Fruit fly (Drosophila melanogaster) whole organism, embryonic: ENCODE measurements around the gene dj-1beta.
A peak's percentile ranks its signal among the peaks of the same experiment; 100 is the strongest.

Source experiments
- Aef1 ChIP-seq: fragments of 200-800 bp; sonication (Bioruptor generic); IDR thresholded peaks from 3 replicates; pipeline ENCODE4 v1.3.6; 2022; ENCODE audit warnings: missing biosample characterization, missing genetic modification characterization
- Awh ChIP-seq: fragments of 200-800 bp; sonication (Bioruptor generic); IDR thresholded peaks from 2 replicates; pipeline ENCODE4, ENCODE4 v1.3.6; 2022; ENCODE audit warnings: missing biosample characterization, missing genetic modification characterization
- B-H1 ChIP-seq: fragments of 200-800 bp; sonication (Bioruptor generic); IDR thresholded peaks from 3 replicates; pipeline ENCODE4 v1.3.6; 2022; ENCODE audit warnings: missing biosample characterization, missing genetic modification characterization
- CG10979 ChIP-seq: fragments of 200-800 bp; sonication (Bioruptor generic); optimal IDR thresholded peaks from 2 replicates; lab custom pipeline; 2018; ENCODE audit warnings: missing biosample characterization, mild to moderate bottlenecking, missing genetic modification characterization, moderate library complexity
- CG12769 ChIP-seq: fragments of 200-800 bp; sonication (Bioruptor generic); optimal IDR thresholded peaks from 2 replicates; lab custom pipeline; 2019; ENCODE audit warnings: missing biosample characterization, mild to moderate bottlenecking, missing genetic modification characterization, moderate library complexity
- CG13775 ChIP-seq: fragments of 200-800 bp; sonication (Bioruptor generic); optimal IDR thresholded peaks from 3 replicates; lab custom pipeline; 2017; ENCODE audit warnings: missing biosample characterization, mild to moderate bottlenecking, missing genetic modification characterization
- CG1603 ChIP-seq: fragments of 200-800 bp; sonication (Bioruptor generic); optimal IDR thresholded peaks from 2 replicates; lab custom pipeline; 2019; ENCODE audit warnings: missing biosample characterization, mild to moderate bottlenecking, missing genetic modification characterization, moderate library complexity
- CG17359 ChIP-seq: fragments of 200-800 bp; sonication (Bioruptor generic); optimal IDR thresholded peaks from 3 replicates; lab custom pipeline; 2018; ENCODE audit warnings: missing biosample characterization, mild to moderate bottlenecking, missing genetic modification characterization, moderate library complexity
- CG18764 ChIP-seq: fragments of 200-800 bp; sonication (Bioruptor generic); optimal IDR thresholded peaks from 3 replicates; lab custom pipeline; 2016; ENCODE audit warnings: missing biosample characterization, missing genetic modification characterization
- CG2202 ChIP-seq: fragments of 200-800 bp; sonication (Bioruptor generic); optimal IDR thresholded peaks from 2 replicates; lab custom pipeline; 2018; ENCODE audit warnings: missing biosample characterization, mild to moderate bottlenecking, missing genetic modification characterization
- CG30431 ChIP-seq: fragments of 200-800 bp; sonication (Bioruptor generic); optimal IDR thresholded peaks from 2 replicates; lab custom pipeline; 2017; ENCODE audit warnings: missing biosample characterization, missing genetic modification characterization
- CG31441 ChIP-seq: fragments of 200-800 bp; sonication (Bioruptor generic); IDR thresholded peaks from 2 replicates; pipeline ENCODE4 v1.3.6; 2022; ENCODE audit warnings: missing biosample characterization, missing genetic modification characterization
- CG3407 ChIP-seq: fragments of 200-800 bp; sonication (Bioruptor generic); optimal IDR thresholded peaks from 2 replicates; lab custom pipeline; 2018; ENCODE audit warnings: missing biosample characterization, mild to moderate bottlenecking, missing genetic modification characterization
- CG6813 ChIP-seq: fragments of 200-800 bp; sonication (Bioruptor generic); optimal IDR thresholded peaks from 2 replicates; lab custom pipeline; 2017; ENCODE audit warnings: missing biosample characterization, missing genetic modification characterization, mild to moderate bottlenecking, moderate library complexity, missing genetic modification reagents
- CG8388 ChIP-seq: fragments of 200-800 bp; sonication (Bioruptor generic); optimal IDR thresholded peaks from 2 replicates; lab custom pipeline; 2019; ENCODE audit warnings: missing biosample characterization, mild to moderate bottlenecking, missing genetic modification characterization, moderate library complexity
- CG8944 ChIP-seq: fragments of 200-800 bp; sonication (Bioruptor generic); optimal IDR thresholded peaks from 3 replicates; lab custom pipeline; 2016; ENCODE audit warnings: missing biosample characterization, missing genetic modification characterization
- D ChIP-seq, 2 experiments: fragments of 200-800 bp in 1 of 2; fragments of >200 bp in 1 of 2; sonication (Bioruptor generic) in 1 of 2; optimal IDR thresholded peaks; 2 replicates in 1 of 2; 3 replicates in 1 of 2; lab custom pipeline; 2017; ENCODE audit warnings: mild to moderate bottlenecking in 1 of 2, missing biosample characterization in 1 of 2, missing genetic modification characterization in 1 of 2, missing genetic modification reagents in 1 of 2
- Dref ChIP-seq: fragments of 200-800 bp; sonication (Bioruptor generic); IDR thresholded peaks from 2 replicates; pipeline ENCODE4 v1.3.6; 2022; ENCODE audit warnings: missing biosample characterization, missing genetic modification characterization
- Fer2 ChIP-seq: fragments of 200-800 bp; sonication (Bioruptor generic); optimal IDR thresholded peaks from 2 replicates; lab custom pipeline; 2018; ENCODE audit warnings: missing biosample characterization, mild to moderate bottlenecking, missing genetic modification characterization, moderate library complexity
- HmgD ChIP-seq: fragments of 200-800 bp; sonication (Bioruptor generic); optimal IDR thresholded peaks from 3 replicates; lab custom pipeline; 2016; ENCODE audit warnings: missing biosample characterization, missing genetic modification characterization
- Kr ChIP-seq: fragments of 200-800 bp; sonication (Bioruptor generic); optimal IDR thresholded peaks from 2 replicates; lab custom pipeline; 2017; ENCODE audit warnings: missing biosample characterization, mild to moderate bottlenecking, missing genetic modification characterization
- Side ChIP-seq: fragments of 200-800 bp; sonication (Bioruptor generic); optimal IDR thresholded peaks from 2 replicates; lab custom pipeline; 2016; ENCODE audit warnings: missing biosample characterization, missing genetic modification characterization
- YL-1 ChIP-seq: fragments of 200-800 bp; sonication (Bioruptor generic); optimal IDR thresholded peaks from 3 replicates; lab custom pipeline; 2017; ENCODE audit warnings: missing biosample characterization, mild to moderate bottlenecking, missing genetic modification characterization
- ab ChIP-seq: fragments of 200-800 bp; sonication (Bioruptor generic); optimal IDR thresholded peaks from 2 replicates; lab custom pipeline; 2016; ENCODE audit warnings: missing biosample characterization, missing genetic modification characterization
- aop ChIP-seq: fragments of 200-800 bp; sonication (Bioruptor generic); IDR thresholded peaks from 2 replicates; pipeline ENCODE4 v1.3.6; 2022; ENCODE audit warnings: missing biosample characterization, missing genetic modification characterization
- ase ChIP-seq: fragments of 200-800 bp; sonication (Bioruptor generic); IDR thresholded peaks from 3 replicates; pipeline ENCODE4 v1.3.6; 2022; ENCODE audit warnings: missing biosample characterization, missing genetic modification characterization
- bsh ChIP-seq, 2 experiments: fragments of 200-800 bp; sonication (Bioruptor generic); optimal IDR thresholded peaks; 2 replicates each; lab custom pipeline; 2017 to 2018; ENCODE audit warnings: mild to moderate bottlenecking in 2 of 2, missing biosample characterization in 2 of 2, missing genetic modification characterization in 2 of 2, moderate library complexity in 1 of 2
- caup ChIP-seq: fragments of 200-800 bp; sonication (Bioruptor generic); optimal IDR thresholded peaks from 3 replicates; lab custom pipeline; 2017; ENCODE audit warnings: missing biosample characterization, mild to moderate bottlenecking, missing genetic modification characterization, moderate library complexity; ENCODE audit not compliant: severe bottlenecking
- crol ChIP-seq: fragments of 200-800 bp; sonication (Bioruptor generic); IDR thresholded peaks from 2 replicates; pipeline ENCODE4 v1.3.6; 2022; ENCODE audit warnings: missing biosample characterization, missing genetic modification characterization
- dan ChIP-seq: fragments of 200-800 bp; sonication (Bioruptor generic); IDR thresholded peaks from 2 replicates; pipeline ENCODE4 v1.3.6; 2022; ENCODE audit warnings: missing biosample characterization, missing genetic modification characterization
- dysf ChIP-seq: fragments of 200-800 bp; sonication (Bioruptor generic); IDR thresholded peaks from 3 replicates; pipeline ENCODE4 v1.3.6; 2022; ENCODE audit warnings: missing biosample characterization, missing genetic modification characterization
- exex ChIP-seq: fragments of 200-800 bp; sonication (Bioruptor generic); optimal IDR thresholded peaks from 4 replicates; lab custom pipeline; 2018; ENCODE audit warnings: missing biosample characterization, mild to moderate bottlenecking, missing genetic modification characterization, moderate library complexity
- gem ChIP-seq: fragments of 200-800 bp; sonication (Bioruptor generic); optimal IDR thresholded peaks from 2 replicates; lab custom pipeline; 2019; ENCODE audit warnings: missing biosample characterization, mild to moderate bottlenecking, missing genetic modification characterization, moderate library complexity
- gro ChIP-seq: fragments of 200-800 bp; sonication (Bioruptor generic); optimal IDR thresholded peaks from 2 replicates; lab custom pipeline; 2016; ENCODE audit warnings: missing biosample characterization, missing genetic modification characterization
- gsb-n ChIP-seq: fragments of 200-800 bp; sonication (Bioruptor generic); optimal IDR thresholded peaks from 3 replicates; lab custom pipeline; 2018; ENCODE audit warnings: missing biosample characterization, mild to moderate bottlenecking, missing genetic modification characterization
- her ChIP-seq: fragments of 200-800 bp; sonication (Bioruptor generic); optimal IDR thresholded peaks from 2 replicates; lab custom pipeline; 2016; ENCODE audit warnings: missing biosample characterization, missing genetic modification characterization
- kah ChIP-seq: fragments of 200-800 bp; sonication (Bioruptor generic); optimal IDR thresholded peaks from 2 replicates; lab custom pipeline; 2018; ENCODE audit warnings: missing biosample characterization, mild to moderate bottlenecking, missing genetic modification characterization
- ken ChIP-seq: fragments of 200-800 bp; sonication (Bioruptor generic); IDR thresholded peaks from 3 replicates; pipeline ENCODE4 v1.3.6; 2022; ENCODE audit warnings: missing biosample characterization, missing genetic modification characterization
- lov ChIP-seq, 2 experiments: fragments of 200-800 bp in 1 of 2; fragments of >200 bp in 1 of 2; sonication (Bioruptor generic) in 1 of 2; IDR thresholded peaks in 1 of 2; optimal IDR thresholded peaks in 1 of 2; 2 replicates in 1 of 2; 3 replicates in 1 of 2; pipeline versions ENCODE4 v1.3.6 to Lab custom; 2017 to 2022; ENCODE audit warnings: missing biosample characterization in 1 of 2, missing genetic modification characterization in 1 of 2
- nau ChIP-seq: fragments of 200-800 bp; sonication (Bioruptor generic); optimal IDR thresholded peaks from 3 replicates; lab custom pipeline; 2017; ENCODE audit warnings: missing biosample characterization, mild to moderate bottlenecking, missing genetic modification characterization, missing genetic modification reagents
- odd ChIP-seq: fragments of 200-800 bp; sonication (Bioruptor generic); optimal IDR thresholded peaks from 2 replicates; lab custom pipeline; 2017; ENCODE audit warnings: missing biosample characterization, mild to moderate bottlenecking, missing genetic modification characterization
- prd ChIP-seq, 3 experiments: fragments of >200 bp in 2 of 3; fragments of 200-800 bp in 1 of 3; sonication (Bioruptor generic) in 1 of 3; optimal IDR thresholded peaks in 2 of 3; IDR thresholded peaks in 1 of 3; 2 replicates in 2 of 3; 3 replicates in 1 of 3; pipeline versions ENCODE4 v1.3.6 to Lab custom; 2017 to 2022; ENCODE audit warnings: missing biosample characterization in 1 of 3, missing genetic modification characterization in 1 of 3
- stc ChIP-seq: fragments of 200-800 bp; sonication (Bioruptor generic); IDR thresholded peaks from 2 replicates; pipeline ENCODE4 v1.3.6; 2022; ENCODE audit warnings: missing biosample characterization, missing genetic modification characterization
- tx ChIP-seq: fragments of 200-800 bp; sonication (Bioruptor generic); optimal IDR thresholded peaks from 2 replicates; lab custom pipeline; 2016; ENCODE audit warnings: missing biosample characterization, missing genetic modification characterization
- vfl ChIP-seq: fragments of 200-800 bp; sonication (Bioruptor generic); optimal IDR thresholded peaks from 2 replicates; lab custom pipeline; 2016; ENCODE audit warnings: missing biosample characterization, missing genetic modification characterization
- yki ChIP-seq: fragments of >200 bp; optimal IDR thresholded peaks from 3 replicates; lab custom pipeline; 2018

Gene dj-1beta

DNA sequence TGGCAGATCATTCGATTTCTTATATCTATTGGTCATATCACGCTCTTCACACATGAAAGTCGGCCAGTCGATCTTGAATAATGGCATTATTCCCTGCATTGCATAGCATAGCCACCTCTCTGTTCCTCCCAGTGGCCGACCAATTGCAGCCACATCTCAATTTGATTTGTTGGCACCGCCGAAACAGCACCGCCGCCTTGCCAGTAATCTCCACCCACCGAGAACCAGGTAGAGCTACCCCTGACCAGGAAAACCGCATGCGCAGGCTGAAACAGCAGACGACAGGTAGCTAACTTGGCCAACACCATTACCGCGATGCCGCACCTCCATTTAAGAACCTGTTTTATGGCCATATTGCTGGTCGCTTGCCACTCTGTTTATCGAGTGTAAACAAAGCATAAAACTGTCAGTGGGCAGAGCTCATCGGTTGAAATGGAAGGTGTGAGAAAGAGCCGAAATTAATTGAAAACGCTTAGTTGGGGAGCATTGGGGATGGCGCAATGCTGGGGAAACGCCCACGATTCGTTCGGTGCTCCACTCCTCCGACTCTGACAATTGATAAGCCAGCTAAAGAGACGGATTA is 39.9 kb upstream of the dj-1beta start (continued):
- TF ChIP-seq CG31441 (GFP tag; lab: Robert Waterston, UW) (0 out of 2 replicates have a peak, but pooled peaks have one; percentile 13), CG10979 (tag; lab: Kevin White, UChicago) (peak; percentile 2), caup (GFP tag; lab: Kevin White, UChicago) (peak; percentile 10), HmgD (peak; percentile 34), CG18764 (GFP tag; lab: Kevin White, UChicago) (peak; percentile 1), stc (GFP tag; lab: Robert Waterston, UW) (no peak), odd (GFP tag; lab: Kevin White, UChicago) (peak; percentile 17), CG2202 (tag; lab: Kevin White, UChicago) (peak; percentile 55), CG6813 (GFP tag; lab: Kevin White, UChicago) (peak; percentile 40), gem (tag; lab: Kevin White, UChicago) (peak; percentile 5), kah (peak; percentile 15), Kr (peak; percentile 40), Awh (GFP tag; lab: Robert Waterston, UW) (0 out of 2 replicates have a peak, but pooled peaks have one; percentile 27)
- TF ChIP-seq, all 482 proteins: peak for 96

DNA sequence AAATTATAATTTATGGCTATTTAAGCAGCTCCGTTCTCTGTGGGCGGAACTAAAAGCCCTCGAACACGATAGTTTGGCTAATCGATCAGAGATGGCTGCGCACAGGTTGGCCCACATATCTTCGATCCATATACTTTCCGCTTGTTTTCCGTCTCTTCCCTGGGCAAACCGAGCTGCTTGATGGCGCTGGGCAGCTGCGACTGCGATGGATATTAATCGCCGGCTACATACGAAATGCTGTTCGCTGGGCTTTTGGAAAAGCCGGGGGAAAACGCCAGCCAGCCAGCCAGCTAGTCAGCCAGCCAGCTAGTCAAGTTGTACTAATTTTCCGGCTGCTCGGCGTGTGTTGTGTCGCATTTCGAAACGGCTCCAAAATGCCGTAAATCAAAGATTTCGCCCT is 39.4 kb upstream of the dj-1beta start:
- no peak for TF ChIP-seq tx (GFP tag; lab: Kevin White, UChicago)
- TF ChIP-seq nau (GFP tag; lab: Kevin White, UChicago), result peak; percentile 93
- TF ChIP-seq CG12769, result peak; percentile 59

DNA sequence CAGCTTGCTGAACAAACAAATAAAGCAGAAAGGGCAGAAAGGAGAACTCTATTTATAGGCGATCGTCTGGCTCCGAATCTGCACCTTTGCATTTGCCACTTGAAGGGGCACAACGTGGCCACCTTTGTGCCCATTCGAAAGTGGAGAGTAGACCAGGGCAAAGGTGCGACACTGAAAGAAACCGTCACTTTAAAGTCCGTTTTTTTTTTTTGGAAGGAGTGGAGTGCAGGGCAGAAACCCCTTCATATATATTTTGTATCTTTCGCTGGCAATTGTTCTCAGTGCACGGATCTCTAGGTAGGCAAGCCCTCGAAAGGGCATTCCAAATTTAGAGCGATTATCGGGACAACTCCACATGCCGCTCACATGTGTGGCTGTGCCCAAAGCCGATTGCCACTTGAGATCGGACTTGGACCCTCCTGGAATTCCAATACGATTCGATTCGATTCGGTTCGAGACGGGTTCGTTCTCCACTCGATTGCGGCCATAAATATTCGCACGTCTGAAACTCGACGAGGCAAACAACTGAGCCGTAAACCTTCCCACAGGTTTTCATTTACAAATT is 36.8 kb upstream of the dj-1beta start:
- TF ChIP-seq crol, result no peak
- no peak for TF ChIP-seq gro (GFP tag; lab: Kevin White, UChicago)
- no peak for TF ChIP-seq D (optimal IDR thresholded peaks at IDR 0.05; lab: Kevin White, UChicago)
- TF ChIP-seq D (GFP tag; optimal IDR thresholded peaks at IDR 0.05; lab: Kevin White, UChicago), result no peak
- no peak for TF ChIP-seq Aef1 (GFP tag; lab: Robert Waterston, UW)
- no peak for TF ChIP-seq ase (GFP tag; lab: Robert Waterston, UW)
- no peak for TF ChIP-seq CG8944 (GFP tag; lab: Kevin White, UChicago)
- TF ChIP-seq yki, result no peak
- TF ChIP-seq ken (GFP tag; lab: Robert Waterston, UW), result no peak
- TF ChIP-seq her (GFP tag; lab: Kevin White, UChicago), result no peak
- TF ChIP-seq CG17359 (tag; lab: Kevin White, UChicago), result no peak
- no peak for TF ChIP-seq ab (GFP tag; lab: Kevin White, UChicago)
- no peak for TF ChIP-seq Side (GFP tag; lab: Kevin White, UChicago)
- no peak for TF ChIP-seq exex
- TF ChIP-seq CG30431 (GFP tag; lab: Kevin White, UChicago), result peak; percentile 1
- no peak for TF ChIP-seq CG8388 (GFP tag; lab: Kevin White, UChicago)
- TF ChIP-seq dysf (GFP tag; lab: Robert Waterston, UW), result no peak
- no peak for TF ChIP-seq lov (optimal IDR thresholded peaks at IDR 0.05; lab: Kevin White, UChicago)
- 0 out of 3 replicates have a peak, but pooled peaks have one; percentile 25 for TF ChIP-seq lov (GFP tag; IDR thresholded peaks at IDR 0.05; lab: Robert Waterston, UW)
- TF ChIP-seq CG3407 (GFP tag; lab: Kevin White, UChicago), result no peak
- no peak for TF ChIP-seq gsb-n (tag; lab: Kevin White, UChicago)
- TF ChIP-seq Fer2 (tag; lab: Kevin White, UChicago), result no peak
- TF ChIP-seq CG1603, result no peak
- TF ChIP-seq dan (GFP tag; lab: Robert Waterston, UW), result no peak
- TF ChIP-seq vfl (GFP tag; lab: Kevin White, UChicago), result no peak
- no peak for TF ChIP-seq B-H1
- no peak for TF ChIP-seq prd (optimal IDR thresholded peaks at IDR 0.05; lab: Kevin White, UChicago)
- peak; percentile 48; the same call in 2 of the 3 replicates for TF ChIP-seq prd (GFP tag; IDR thresholded peaks at IDR 0.05; lab: Robert Waterston, UW)
- peak in 1 of 2 experiments; percentile 26 for TF ChIP-seq bsh (GFP tag; optimal IDR thresholded peaks at IDR 0.05; lab: Kevin White, UChicago)
- TF ChIP-seq aop (GFP tag; lab: Robert Waterston, UW), result no peak
- no peak for TF ChIP-seq Dref (GFP tag; lab: Robert Waterston, UW)
- no peak for TF ChIP-seq CG13775 (GFP tag; lab: Kevin White, UChicago)
- no peak for TF ChIP-seq YL-1 (GFP tag; lab: Kevin White, UChicago)
